Worm (Caenorhabditis elegans) whole organism, L4 larva: ENCODE results near the gene T16H12.2.

Experiments used
- T20F7.1 ChIP-seq: fragments of 200-800 bp; sonication (Bioruptor generic); optimal IDR thresholded peaks from 2 replicates; lab custom pipeline; 2018; ENCODE audit warnings: mild to moderate bottlenecking, missing genetic modification characterization, missing compliant biosample characterization
- egl-27 ChIP-seq: sonication (generic microtip); optimal IDR thresholded peaks from 3 replicates; lab custom pipeline; 2017; ENCODE audit warnings: missing biosample characterization, missing genetic modification reagents, missing genetic modification characterization
- mdl-1 ChIP-seq, 2 experiments: fragments of 150-350 bp in 1 of 2; sonication (generic microtip) in 1 of 2; optimal IDR thresholded peaks; 2 replicates each; lab custom pipeline; 2014 to 2017; ENCODE audit warnings: missing biosample characterization in 2 of 2, missing genetic modification characterization in 2 of 2
- nhr-237 ChIP-seq: sonication (generic microtip); optimal IDR thresholded peaks from 2 replicates; lab custom pipeline; 2017; ENCODE audit warnings: missing biosample characterization, missing genetic modification characterization
- nhr-25 ChIP-seq: sonication (generic microtip); optimal IDR thresholded peaks from 2 replicates; lab custom pipeline; 2017; ENCODE audit warnings: missing genetic modification characterization, mild to moderate bottlenecking, missing compliant biosample characterization, antibody characterized with exemption, moderate library complexity, borderline replicate concordance; ENCODE audit not compliant: insufficient read depth
- nhr-28 ChIP-seq: fragments of 150-350 bp; optimal IDR thresholded peaks from 2 replicates; lab custom pipeline; 2014; ENCODE audit warnings: missing biosample characterization, missing genetic modification characterization

ce11 chrIII:10097981-10098380 is 11.9 kb downstream of the T16H12.2 start, which contains the start of gene spop-1:
- TF ChIP-seq mdl-1 (tag; optimal IDR thresholded peaks at IDR 0.05; lab: Kevin White, UChicago), result no peak
- no peak for TF ChIP-seq nhr-237 (tag; lab: Kevin White, UChicago)
- TF ChIP-seq nhr-25 (tag; lab: Kevin White, UChicago), result no peak
- TF ChIP-seq egl-27 (tag; lab: Kevin White, UChicago), result no peak
- no peak for TF ChIP-seq T20F7.1 (GFP tag; lab: Kevin White, UChicago)
- TF ChIP-seq nhr-28 (tag; lab: Kevin White, UChicago), result no peak
